Worm (Caenorhabditis elegans) whole organism, L4 larva: Measurements from ENCODE around the gene zyg-12.

Experiments
- F10B5.3 ChIP-seq: sonication (generic microtip); optimal IDR thresholded peaks from 2 replicates; lab custom pipeline; 2016; ENCODE audit warnings: mild to moderate bottlenecking, missing genetic modification characterization, missing compliant biosample characterization
- F26F4.8 ChIP-seq: fragments of 200-800 bp; sonication (Bioruptor generic); conservative IDR thresholded peaks from 2 replicates; pipeline ENCODE4 v1.3.6; 2022; ENCODE audit warnings: missing genetic modification characterization, missing compliant biosample characterization
- F37D6.2 ChIP-seq: sonication (generic microtip); optimal IDR thresholded peaks from 2 replicates; lab custom pipeline; 2016; ENCODE audit warnings: mild to moderate bottlenecking, missing genetic modification characterization, missing compliant biosample characterization
- F44E2.7 ChIP-seq: fragments of 200-800 bp; sonication (Bioruptor generic); IDR thresholded peaks from 2 replicates; pipeline ENCODE4 v2.1.2; 2022; ENCODE audit warnings: missing genetic modification characterization, missing compliant biosample characterization
- F49E8.2 ChIP-seq: sonication (generic microtip); optimal IDR thresholded peaks from 2 replicates; lab custom pipeline; 2016; ENCODE audit warnings: missing compliant biosample characterization, mild to moderate bottlenecking, missing genetic modification characterization, borderline replicate concordance
- R02D3.7 ChIP-seq: fragments of 150-350 bp; sonication (generic microtip); optimal IDR thresholded peaks from 3 replicates; lab custom pipeline; 2014; ENCODE audit warnings: missing biosample characterization, missing genetic modification characterization
- T20F7.1 ChIP-seq: fragments of 200-800 bp; sonication (Bioruptor generic); optimal IDR thresholded peaks from 2 replicates; lab custom pipeline; 2018; ENCODE audit warnings: mild to moderate bottlenecking, missing genetic modification characterization, missing compliant biosample characterization
- Y5F2A.4 ChIP-seq: fragments of 200-800 bp; sonication (Bioruptor generic); optimal IDR thresholded peaks from 2 replicates; lab custom pipeline; 2018; ENCODE audit warnings: mild to moderate bottlenecking, missing genetic modification characterization, missing compliant biosample characterization
- Y75B8A.6 ChIP-seq: fragments of 200-800 bp; sonication (Bioruptor generic); IDR thresholded peaks from 2 replicates; pipeline ENCODE4 v1.3.6; 2022; ENCODE audit warnings: missing genetic modification reagents, missing genetic modification characterization, missing compliant biosample characterization
- ZK337.2 ChIP-seq: fragments of 200-800 bp; sonication (Bioruptor generic); IDR thresholded peaks from 2 replicates; pipeline ENCODE4 v1.3.6; 2022; ENCODE audit warnings: missing genetic modification reagents, missing genetic modification characterization, missing compliant biosample characterization
- aha-1 ChIP-seq: fragments of 150-350 bp; peaks from one replicate; lab custom pipeline; 2014; ENCODE audit warnings: missing biosample characterization, missing genetic modification characterization
- ama-1 ChIP-seq: fragments of 150-350 bp; optimal IDR thresholded peaks from 2 replicates; lab custom pipeline; 2014; ENCODE audit warnings: inconsistent platforms, mixed read lengths
- ceh-20 ChIP-seq: fragments of 200-800 bp; sonication (Bioruptor generic); IDR thresholded peaks from 2 replicates; pipeline ENCODE4 v1.3.6; 2022; ENCODE audit warnings: missing genetic modification reagents, missing genetic modification characterization, missing compliant biosample characterization
- ceh-32 ChIP-seq: sonication (generic microtip); optimal IDR thresholded peaks from 2 replicates; lab custom pipeline; 2016; ENCODE audit warnings: mild to moderate bottlenecking, missing genetic modification characterization, missing compliant biosample characterization; ENCODE audit not compliant: poor library complexity
- ceh-44 ChIP-seq: fragments of 200-800 bp; sonication (Bioruptor generic); IDR thresholded peaks from 2 replicates; pipeline ENCODE4 v1.3.6; 2022; ENCODE audit warnings: missing genetic modification reagents, missing genetic modification characterization, missing compliant biosample characterization
- ceh-82 ChIP-seq: sonication (generic microtip); optimal IDR thresholded peaks from 2 replicates; lab custom pipeline; 2017; ENCODE audit warnings: missing biosample characterization, missing genetic modification characterization
- cey-2 ChIP-seq: sonication (generic microtip); optimal IDR thresholded peaks from 3 replicates; lab custom pipeline; 2017; ENCODE audit warnings: missing genetic modification characterization, mild to moderate bottlenecking, missing compliant biosample characterization, antibody characterized with exemption, borderline replicate concordance; ENCODE audit not compliant: insufficient read depth
- daf-12 ChIP-seq: fragments of 150-350 bp; optimal IDR thresholded peaks from 2 replicates; lab custom pipeline; 2014; ENCODE audit warnings: missing biosample characterization, missing genetic modification reagents, missing genetic modification characterization
- daf-16 ChIP-seq, 3 experiments: sonication (generic microtip); optimal IDR thresholded peaks; 2 replicates each; lab custom pipeline; 2016 to 2017; ENCODE audit warnings: missing genetic modification characterization in 3 of 3, missing genetic modification reagents in 3 of 3, mild to moderate bottlenecking in 2 of 3, missing compliant biosample characterization in 2 of 3, missing biosample characterization in 1 of 3, moderate library complexity in 1 of 3
- dpl-1 ChIP-seq: fragments of 150-350 bp; optimal IDR thresholded peaks from 2 replicates; lab custom pipeline; 2014; ENCODE audit warnings: missing biosample characterization, missing genetic modification reagents, missing genetic modification characterization
- dve-1 ChIP-seq: sonication (generic microtip); optimal IDR thresholded peaks from 2 replicates; lab custom pipeline; 2017; ENCODE audit warnings: antibody characterized with exemption, mild to moderate bottlenecking, missing genetic modification characterization, missing compliant biosample characterization; ENCODE audit not compliant: insufficient read depth
- egl-27 ChIP-seq: sonication (generic microtip); optimal IDR thresholded peaks from 3 replicates; lab custom pipeline; 2017; ENCODE audit warnings: missing biosample characterization, missing genetic modification reagents, missing genetic modification characterization
- egl-43 ChIP-seq: fragments of 200-800 bp; sonication (Bioruptor generic); IDR thresholded peaks from 2 replicates; pipeline ENCODE4 v1.3.6; 2022; ENCODE audit warnings: missing genetic modification reagents, missing genetic modification characterization, missing compliant biosample characterization
- hlh-30 ChIP-seq: sonication (generic microtip); optimal IDR thresholded peaks from 2 replicates; lab custom pipeline; 2017; ENCODE audit warnings: antibody characterized with exemption, mild to moderate bottlenecking, missing genetic modification characterization, missing compliant biosample characterization; ENCODE audit not compliant: insufficient read depth
- jun-1 ChIP-seq: fragments of 150-350 bp; optimal IDR thresholded peaks from 2 replicates; lab custom pipeline; 2014; ENCODE audit warnings: missing biosample characterization, missing genetic modification reagents, missing genetic modification characterization
- lin-15B ChIP-seq: fragments of 150-350 bp; sonication (generic microtip); optimal IDR thresholded peaks from 3 replicates; lab custom pipeline; 2014; ENCODE audit warnings: missing biosample characterization, missing genetic modification characterization
- lin-39 ChIP-seq: fragments of 150-350 bp; optimal IDR thresholded peaks from 2 replicates; lab custom pipeline; 2014; ENCODE audit warnings: missing biosample characterization, missing genetic modification reagents, missing genetic modification characterization
- lir-3 ChIP-seq: sonication (generic microtip); optimal IDR thresholded peaks from 2 replicates; lab custom pipeline; 2016; ENCODE audit warnings: mild to moderate bottlenecking, missing genetic modification characterization, missing compliant biosample characterization
- mxl-2 ChIP-seq: fragments of 200-800 bp; sonication (Bioruptor generic); conservative IDR thresholded peaks from 2 replicates; pipeline ENCODE4 v1.3.6; 2022; ENCODE audit warnings: missing genetic modification reagents, missing genetic modification characterization, missing compliant biosample characterization
- mxl-3 ChIP-seq: fragments of 200-800 bp; sonication (Bioruptor generic); optimal IDR thresholded peaks from 2 replicates; lab custom pipeline; 2018; ENCODE audit warnings: mild to moderate bottlenecking, missing genetic modification characterization, missing compliant biosample characterization
- nhr-10 ChIP-seq: fragments of 150-350 bp; optimal IDR thresholded peaks from 2 replicates; lab custom pipeline; 2014; ENCODE audit warnings: missing biosample characterization, missing genetic modification characterization
- nhr-111 ChIP-seq: fragments of 200-800 bp; sonication (Bioruptor generic); optimal IDR thresholded peaks from 2 replicates; lab custom pipeline; 2018; ENCODE audit warnings: mild to moderate bottlenecking, missing genetic modification characterization, missing compliant biosample characterization
- nhr-237 ChIP-seq: sonication (generic microtip); optimal IDR thresholded peaks from 2 replicates; lab custom pipeline; 2017; ENCODE audit warnings: missing biosample characterization, missing genetic modification characterization
- nhr-25 ChIP-seq: sonication (generic microtip); optimal IDR thresholded peaks from 2 replicates; lab custom pipeline; 2017; ENCODE audit warnings: missing genetic modification characterization, mild to moderate bottlenecking, missing compliant biosample characterization, antibody characterized with exemption, moderate library complexity, borderline replicate concordance; ENCODE audit not compliant: insufficient read depth
- nhr-28 ChIP-seq: fragments of 150-350 bp; optimal IDR thresholded peaks from 2 replicates; lab custom pipeline; 2014; ENCODE audit warnings: missing biosample characterization, missing genetic modification characterization
- nhr-6 ChIP-seq: fragments of 150-350 bp; optimal IDR thresholded peaks from 2 replicates; lab custom pipeline; 2014; ENCODE audit warnings: missing biosample characterization, missing genetic modification characterization
- nhr-76 ChIP-seq: fragments of 150-350 bp; optimal IDR thresholded peaks from 2 replicates; lab custom pipeline; 2014; ENCODE audit warnings: missing biosample characterization, missing genetic modification characterization
- php-3 ChIP-seq: fragments of 200-800 bp; sonication (Bioruptor generic); IDR thresholded peaks from 2 replicates; pipeline ENCODE4 v1.3.6; 2022; ENCODE audit warnings: missing genetic modification reagents, missing genetic modification characterization, missing compliant biosample characterization
- rbr-2 ChIP-seq: sonication (generic microtip); optimal IDR thresholded peaks from 2 replicates; lab custom pipeline; 2016; ENCODE audit warnings: missing genotype, missing genetic modification characterization, missing compliant biosample characterization
- sdz-12 ChIP-seq: fragments of 200-800 bp; sonication (Bioruptor generic); optimal IDR thresholded peaks from 2 replicates; lab custom pipeline; 2018; ENCODE audit warnings: mild to moderate bottlenecking, missing genetic modification characterization, missing compliant biosample characterization
- set-16 ChIP-seq: fragments of 200-800 bp; sonication (Bioruptor generic); IDR thresholded peaks from 2 replicates; pipeline ENCODE4 v1.3.6; 2022; ENCODE audit warnings: missing genetic modification reagents, missing genetic modification characterization, missing compliant biosample characterization
- skn-1 ChIP-seq: fragments of 150-350 bp; optimal IDR thresholded peaks from 2 replicates; lab custom pipeline; 2014; ENCODE audit warnings: missing biosample characterization, missing genetic modification characterization
- snpc-1.2 ChIP-seq: fragments of 200-800 bp; sonication (Bioruptor generic); IDR thresholded peaks from 2 replicates; pipeline ENCODE4 v1.3.6; 2022; ENCODE audit warnings: missing genetic modification reagents, missing genetic modification characterization, missing compliant biosample characterization
- tag-97 ChIP-seq: fragments of 200-800 bp; sonication (Bioruptor generic); IDR thresholded peaks from 2 replicates; pipeline ENCODE4 v1.3.6; 2022; ENCODE audit warnings: missing genetic modification characterization, missing compliant biosample characterization
- tra-1 ChIP-seq: fragments of 200-800 bp; sonication (Bioruptor generic); IDR thresholded peaks from 2 replicates; pipeline ENCODE4 v1.3.6; 2022; ENCODE audit warnings: missing genetic modification reagents, missing genetic modification characterization, missing compliant biosample characterization
- unc-62 ChIP-seq, 3 experiments: fragments of 150-350 bp in 1 of 3; sonication (generic microtip); optimal IDR thresholded peaks in 2 of 3; peaks in 1 of 3; 1 replicate in 1 of 3; 2 replicates in 2 of 3; lab custom pipeline; 2014 to 2017; ENCODE audit warnings: missing biosample characterization in 3 of 3, missing genetic modification characterization in 3 of 3, missing genetic modification reagents in 3 of 3, missing genotype in 1 of 3
- zag-1 ChIP-seq: fragments of 150-350 bp; optimal IDR thresholded peaks from 2 replicates; lab custom pipeline; 2014; ENCODE audit warnings: missing biosample characterization, missing genetic modification characterization
- zfp-3 ChIP-seq: fragments of 200-800 bp; sonication (Bioruptor generic); conservative IDR thresholded peaks from 2 replicates; pipeline ENCODE4 v1.3.6; 2022; ENCODE audit warnings: missing genetic modification reagents, missing genetic modification characterization, missing compliant biosample characterization
- zip-11 ChIP-seq: fragments of 200-800 bp; sonication (Bioruptor generic); IDR thresholded peaks from 2 replicates; pipeline ENCODE4 v1.3.6; 2022; ENCODE audit warnings: missing genetic modification characterization, missing compliant biosample characterization
- zip-2 ChIP-seq: fragments of 150-350 bp; optimal IDR thresholded peaks from 2 replicates; lab custom pipeline; 2014; ENCODE audit warnings: missing biosample characterization, missing genetic modification characterization
- ztf-11 ChIP-seq: fragments of 150-350 bp; optimal IDR thresholded peaks from 2 replicates; lab custom pipeline; 2014; ENCODE audit warnings: missing biosample characterization, missing genetic modification characterization

zyg-12 gene

DNA sequence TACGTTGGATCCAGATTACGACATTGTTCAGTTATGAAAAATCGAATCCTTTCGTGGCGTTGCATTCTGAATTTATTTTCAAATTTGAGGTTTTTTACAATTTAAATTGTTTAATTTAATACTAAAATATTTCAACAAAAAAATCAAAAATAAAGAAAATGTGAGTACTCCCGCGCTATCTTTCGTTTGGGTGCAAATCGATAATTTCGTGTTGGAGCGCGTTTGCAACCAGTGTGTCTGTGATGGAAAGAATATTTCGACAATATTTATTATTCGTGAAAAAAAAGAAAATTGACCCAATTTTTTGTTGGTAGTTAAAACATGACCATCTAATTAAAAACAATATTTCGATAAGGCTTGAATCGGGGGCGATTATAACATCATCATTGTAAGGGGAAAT is 47.7 kb upstream of the zyg-12 start, which contains the start of gene R05F9.9 (continued):
- TF ChIP-seq nhr-111 (GFP tag; lab: Kevin White, UChicago) (no peak), unc-62 (GFP tag; optimal IDR thresholded peaks at IDR 0.05 in 1 of 2; lab: Kevin White, UChicago) (no peak), unc-62 (tag; optimal IDR thresholded peaks at IDR 0.05; lab: Kevin White, UChicago) (no peak), dve-1 (peak; percentile 58), Y5F2A.4 (GFP tag; lab: Kevin White, UChicago) (no peak), egl-27 (tag; lab: Kevin White, UChicago) (no peak), mxl-3 (GFP tag; lab: Kevin White, UChicago) (no peak), aha-1 (tag; lab: Kevin White, UChicago) (peak; percentile 49), ceh-82 (tag; lab: Kevin White, UChicago) (no peak), tag-97 (GFP tag; lab: Robert Waterston, UW) (no peak), mxl-2 (GFP tag; lab: Robert Waterston, UW) (no peak), cey-2 (tag; lab: Kevin White, UChicago) (no peak), jun-1 (tag; lab: Kevin White, UChicago) (no peak), T20F7.1 (GFP tag; lab: Kevin White, UChicago) (peak; percentile 66), F49E8.2 (peak; percentile 0), daf-16 (GFP tag; optimal IDR thresholded peaks at IDR 0.05; lab: Kevin White, UChicago) (no peak), daf-16 (tag; optimal IDR thresholded peaks at IDR 0.05; lab: Kevin White, UChicago) (peak; percentile 29), zip-2 (tag; lab: Kevin White, UChicago) (no peak), dpl-1 (GFP tag; lab: Kevin White, UChicago) (peak; percentile 54), lir-3 (tag; lab: Kevin White, UChicago) (no peak), set-16 (GFP tag; lab: Robert Waterston, UW) (no peak), lin-15B (tag; lab: Kevin White, UChicago) (no peak), zfp-3 (GFP tag; lab: Robert Waterston, UW) (no peak), ceh-32 (no peak), F26F4.8 (GFP tag; lab: Robert Waterston, UW) (no peak), F44E2.7 (GFP tag; lab: Robert Waterston, UW) (no peak), ceh-20 (GFP tag; lab: Robert Waterston, UW) (no peak), tra-1 (no peak), php-3 (GFP tag; lab: Robert Waterston, UW) (no peak), nhr-6 (no peak), ztf-11 (tag; lab: Kevin White, UChicago) (no peak), F10B5.3 (tag; lab: Kevin White, UChicago) (no peak), ceh-44 (GFP tag; lab: Robert Waterston, UW) (no peak), nhr-10 (tag; lab: Kevin White, UChicago) (no peak), nhr-237 (tag; lab: Kevin White, UChicago) (no peak), skn-1 (tag; lab: Kevin White, UChicago) (no peak), Y75B8A.6 (GFP tag; lab: Robert Waterston, UW) (no peak), daf-12 (tag; lab: Kevin White, UChicago) (no peak), R02D3.7 (no peak), zip-11 (GFP tag; lab: Robert Waterston, UW) (no peak), lin-39 (tag; lab: Kevin White, UChicago) (no peak), nhr-28 (no peak), F37D6.2 (tag; lab: Kevin White, UChicago) (no peak), sdz-12 (GFP tag; lab: Kevin White, UChicago) (no peak), snpc-1.2 (GFP tag; lab: Robert Waterston, UW) (no peak), ZK337.2 (no peak), nhr-25 (tag; lab: Kevin White, UChicago) (no peak), hlh-30 (tag; lab: Kevin White, UChicago) (peak; percentile 43), egl-43 (no peak), nhr-76 (tag; lab: Kevin White, UChicago) (no peak), zag-1 (tag; lab: Kevin White, UChicago) (no peak), rbr-2 (tag; lab: Kevin White, UChicago) (peak; percentile 27), ama-1 (lab: Kevin White, UChicago) (peak; percentile 62)
